Fruit fly (Drosophila melanogaster): ENCODE measurements around the gene UGP.

Gene UGP

dm6 chr3L:9383345-9384075 lies 24.8 kb upstream of the UGP start, which contains the start of gene Hsp27:
Hsp27 (plus strand) TSS chr3L:9384063.
- peak; percentile 98 for TF ChIP-seq noc (tag; optimal IDR thresholded peaks at IDR 0.05)

dm6 chr3L:9381602-9382001 lies 22.9 kb upstream of the UGP start, which contains the start of gene Hsp23:
Hsp23 (plus strand) TSS chr3L:9381882.
- TF ChIP-seq noc (tag; optimal IDR thresholded peaks at IDR 0.05), result no peak

- TF ChIP-seq noc (tag; optimal IDR thresholded peaks at IDR 0.05), result no peak
These were observed 21.7 kb upstream of the UGP start for dm6 chr3L:9380344-9380849.

dm6 chr3L:9379484-9380343 lies 21.0 kb upstream of the UGP start, which contains the start of gene Hsp67Ba:
Hsp67Ba (minus strand) TSS chr3L:9379534.
- no peak for TF ChIP-seq noc (tag; optimal IDR thresholded peaks at IDR 0.05)

dm6 chr3L:9377198-9378035 lies 18.7 kb upstream of the UGP start, which contains the start of gene Hsp26:
Hsp26 (minus strand) TSS chr3L:9377427.
- TF ChIP-seq noc (tag; optimal IDR thresholded peaks at IDR 0.05), result peak; percentile 88

- no peak for TF ChIP-seq noc (tag; optimal IDR thresholded peaks at IDR 0.05)
These were observed 17.8 kb upstream of the UGP start for dm6 chr3L:9376573-9376972.

- no peak for TF ChIP-seq noc (tag; optimal IDR thresholded peaks at IDR 0.05)
These were observed 16.4 kb upstream of the UGP start, which contains the start of gene CG4461 for dm6 chr3L:9375130-9375529. CG4461 (plus strand) TSS chr3L:9375430.

- TF ChIP-seq noc (tag; optimal IDR thresholded peaks at IDR 0.05), result peak; percentile 83
These were observed 14.8 kb upstream of the UGP start for dm6 chr3L:9373374-9374004.

- TF ChIP-seq noc (tag; optimal IDR thresholded peaks at IDR 0.05), result peak; percentile 5
These were observed 13.7 kb upstream of the UGP start, which contains the start of the genes Hsp67Bc, CG4456 and Hsp22 for dm6 chr3L:9372278-9372975. Hsp67Bc (minus strand) TSS chr3L:9372497. CG4456 (plus strand) TSS chr3L:9372722. Hsp22 (plus strand) TSS chr3L:9372931.

- TF ChIP-seq noc (tag; optimal IDR thresholded peaks at IDR 0.05), result peak; percentile 30
These were observed 12.2 kb upstream of the UGP start, which contains the start of gene Fdx1 for dm6 chr3L:9370907-9371365. Fdx1 (minus strand) TSS chr3L:9371238.

- no peak for TF ChIP-seq noc (tag; optimal IDR thresholded peaks at IDR 0.05)
These were observed 9.9 kb upstream of the UGP start for dm6 chr3L:9368665-9369064.

dm6 chr3L:9367431-9367867 lies 8.7 kb upstream of the UGP start:
- no peak for TF ChIP-seq noc (tag; optimal IDR thresholded peaks at IDR 0.05)

dm6 chr3L:9366850-9367430 lies 8.2 kb upstream of the UGP start, which contains the start of the genes Klp67A and CG4452:
Klp67A (minus strand) TSS chr3L:9367046.
CG4452 (plus strand) TSS chr3L:9367377.
- peak; percentile 13 for TF ChIP-seq noc (tag; optimal IDR thresholded peaks at IDR 0.05)
